Worm (Caenorhabditis elegans): ENCODE results near the gene hlh-31.

DNA sequence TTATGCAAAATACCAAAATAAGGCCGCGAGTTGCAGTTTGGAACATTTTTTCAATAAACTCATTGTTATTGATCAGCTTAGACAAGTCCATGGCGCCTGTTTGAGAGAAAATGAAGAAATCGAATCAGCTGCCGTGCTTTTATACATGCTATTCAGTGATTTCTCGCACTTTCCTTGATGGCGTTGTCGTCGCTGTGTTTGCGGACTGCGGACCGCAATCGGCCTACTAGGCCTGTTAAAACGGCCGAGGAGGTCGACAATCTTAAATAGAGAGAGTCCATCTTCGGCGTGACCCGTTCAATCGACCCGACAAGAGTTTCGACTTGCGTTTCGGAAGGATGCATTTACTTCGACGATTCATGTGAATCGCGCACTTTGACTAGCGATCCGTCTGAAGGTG lies 33.3 kb downstream of the hlh-31 start, which contains the start of gene srz-75:
- TF ChIP-seq nhr-237 (tag; optimal IDR thresholded peaks at IDR 0.05) (no peak), skn-1 (tag; optimal IDR thresholded peaks at IDR 0.05) (no peak), ztf-11 (tag; optimal IDR thresholded peaks at IDR 0.05) (no peak), fkh-10 (GFP tag; optimal IDR thresholded peaks at IDR 0.05) (no peak), unc-62 (GFP tag; optimal IDR thresholded peaks at IDR 0.05) (no peak), zag-1 (tag; optimal IDR thresholded peaks at IDR 0.05) (no peak), lin-15B (tag; optimal IDR thresholded peaks at IDR 0.05) (no peak), jun-1 (tag; optimal IDR thresholded peaks at IDR 0.05) (no peak), pqm-1 (tag; optimal IDR thresholded peaks at IDR 0.05) (no peak), nhr-28 (tag; optimal IDR thresholded peaks at IDR 0.05) (no peak), nhr-77 (tag; optimal IDR thresholded peaks at IDR 0.05) (no peak), R02D3.7 (tag; optimal IDR thresholded peaks at IDR 0.05) (no peak), elt-1 (tag; optimal IDR thresholded peaks at IDR 0.05) (no peak)

All from whole organism, L3 larva.